Fruit fly (Drosophila melanogaster) whole organism, embryonic: ENCODE data around the gene Sec13.

Source experiments
- Aef1 ChIP-seq: fragments of 200-800 bp; sonication (Bioruptor generic); IDR thresholded peaks from 3 replicates; pipeline ENCODE4 v1.3.6; 2022; ENCODE audit warnings: missing biosample characterization, missing genetic modification characterization
- CG10462 ChIP-seq: fragments of 200-800 bp; sonication (Bioruptor generic); optimal IDR thresholded peaks from 2 replicates; lab custom pipeline; 2016; ENCODE audit warnings: missing biosample characterization, missing genetic modification characterization
- CG11504 ChIP-seq: fragments of 200-800 bp; sonication (Bioruptor generic); optimal IDR thresholded peaks from 3 replicates; lab custom pipeline; 2019; ENCODE audit warnings: missing biosample characterization, mild to moderate bottlenecking, missing genetic modification characterization, moderate library complexity
- CG11696 ChIP-seq: fragments of 200-800 bp; sonication (Bioruptor generic); IDR thresholded peaks from 2 replicates; pipeline ENCODE4 v1.3.6; 2022; ENCODE audit warnings: missing biosample characterization, missing genetic modification characterization
- CG12236 ChIP-seq: fragments of 200-800 bp; sonication (Bioruptor generic); optimal IDR thresholded peaks from 2 replicates; lab custom pipeline; 2016; ENCODE audit warnings: missing biosample characterization, missing genetic modification characterization
- CG12769 ChIP-seq: fragments of 200-800 bp; sonication (Bioruptor generic); optimal IDR thresholded peaks from 2 replicates; lab custom pipeline; 2019; ENCODE audit warnings: missing biosample characterization, mild to moderate bottlenecking, missing genetic modification characterization, moderate library complexity
- CG14014 ChIP-seq: fragments of 200-800 bp; sonication (Bioruptor generic); IDR thresholded peaks from 2 replicates; pipeline ENCODE4 v1.3.6; 2022; ENCODE audit warnings: missing biosample characterization, missing genetic modification characterization
- CG15011 ChIP-seq: fragments of 200-800 bp; sonication (Bioruptor generic); optimal IDR thresholded peaks from 3 replicates; lab custom pipeline; 2018; ENCODE audit warnings: missing biosample characterization, mild to moderate bottlenecking, missing genetic modification characterization
- CG15514 ChIP-seq: fragments of 200-800 bp; sonication (Bioruptor generic); optimal IDR thresholded peaks from 3 replicates; lab custom pipeline; 2017; ENCODE audit warnings: missing biosample characterization, missing genetic modification characterization, mild to moderate bottlenecking, moderate library complexity, missing genetic modification reagents
- CG32532 ChIP-seq: fragments of 200-800 bp; sonication (Bioruptor generic); IDR thresholded peaks from 2 replicates; pipeline ENCODE4 v1.3.6; 2022; ENCODE audit warnings: missing biosample characterization, missing genetic modification characterization
- CG34224 ChIP-seq: fragments of 200-800 bp; sonication (Bioruptor generic); IDR thresholded peaks from 3 replicates; pipeline ENCODE4 v1.3.6; 2022; ENCODE audit warnings: missing biosample characterization, missing genetic modification characterization; ENCODE audit not compliant: partially characterized antibody
- CG34422 ChIP-seq: fragments of 200-800 bp; sonication (Bioruptor generic); IDR thresholded peaks from 3 replicates; pipeline ENCODE4 v1.3.6; 2022; ENCODE audit warnings: missing biosample characterization, missing genetic modification characterization
- CG42726 ChIP-seq: fragments of 200-800 bp; sonication (Bioruptor generic); IDR thresholded peaks from 2 replicates; pipeline ENCODE4 v1.3.6; 2022; ENCODE audit warnings: missing biosample characterization, missing genetic modification characterization; ENCODE audit not compliant: partially characterized antibody
- CG6683 ChIP-seq: fragments of 200-800 bp; sonication (Bioruptor generic); optimal IDR thresholded peaks from 2 replicates; lab custom pipeline; 2017; ENCODE audit warnings: missing biosample characterization, mild to moderate bottlenecking, missing genetic modification characterization, missing genetic modification reagents
- CG7271 ChIP-seq: fragments of 200-800 bp; sonication (Bioruptor generic); optimal IDR thresholded peaks from 2 replicates; lab custom pipeline; 2018; ENCODE audit warnings: missing biosample characterization, mild to moderate bottlenecking, missing genetic modification characterization, moderate library complexity
- CG7963 ChIP-seq: fragments of 200-800 bp; sonication (Bioruptor generic); IDR thresholded peaks from 3 replicates; pipeline ENCODE4 v1.3.6; 2022; ENCODE audit warnings: missing biosample characterization, missing genetic modification characterization; ENCODE audit not compliant: partially characterized antibody
- CG8388 ChIP-seq: fragments of 200-800 bp; sonication (Bioruptor generic); optimal IDR thresholded peaks from 2 replicates; lab custom pipeline; 2019; ENCODE audit warnings: missing biosample characterization, mild to moderate bottlenecking, missing genetic modification characterization, moderate library complexity
- Camta ChIP-seq: fragments of 200-800 bp; sonication (Bioruptor generic); optimal IDR thresholded peaks from 2 replicates; lab custom pipeline; 2016; ENCODE audit warnings: missing biosample characterization, missing genetic modification characterization
- Doc3 ChIP-seq: fragments of 200-800 bp; sonication (Bioruptor generic); IDR thresholded peaks from 3 replicates; pipeline ENCODE4 v1.3.6; 2022; ENCODE audit warnings: missing biosample characterization, missing genetic modification characterization; ENCODE audit not compliant: partially characterized antibody
- Dp ChIP-seq: fragments of 200-800 bp; sonication (Bioruptor generic); optimal IDR thresholded peaks from 2 replicates; lab custom pipeline; 2018; ENCODE audit warnings: missing biosample characterization, mild to moderate bottlenecking, missing genetic modification characterization, moderate library complexity
- Drgx ChIP-seq: fragments of 200-800 bp; sonication (Bioruptor generic); IDR thresholded peaks from 2 replicates; pipeline ENCODE4 v1.3.6; 2022; ENCODE audit warnings: missing biosample characterization, missing genetic modification characterization
- E2f2 ChIP-seq: fragments of 200-800 bp; sonication (Bioruptor generic); IDR thresholded peaks from 2 replicates; pipeline ENCODE4 v1.3.6; 2022; ENCODE audit warnings: missing biosample characterization, missing genetic modification characterization
- Fer1 ChIP-seq: fragments of 200-800 bp; sonication (Bioruptor generic); optimal IDR thresholded peaks from 2 replicates; lab custom pipeline; 2017; ENCODE audit warnings: missing biosample characterization, mild to moderate bottlenecking, missing genetic modification characterization
- MESR4 ChIP-seq: fragments of 200-800 bp; sonication (Bioruptor generic); optimal IDR thresholded peaks from 2 replicates; lab custom pipeline; 2018; ENCODE audit warnings: missing biosample characterization, mild to moderate bottlenecking, missing genetic modification characterization, moderate library complexity
- Optix ChIP-seq: fragments of 200-800 bp; sonication (Bioruptor generic); IDR thresholded peaks from 3 replicates; pipeline ENCODE4 v1.3.6; 2022; ENCODE audit warnings: missing biosample characterization, missing genetic modification characterization
- Rx ChIP-seq: fragments of 200-800 bp; sonication (Bioruptor generic); IDR thresholded peaks from 2 replicates; pipeline ENCODE4 v1.3.6; 2022; ENCODE audit warnings: missing biosample characterization, missing genetic modification characterization
- aop ChIP-seq: fragments of 200-800 bp; sonication (Bioruptor generic); IDR thresholded peaks from 2 replicates; pipeline ENCODE4 v1.3.6; 2022; ENCODE audit warnings: missing biosample characterization, missing genetic modification characterization
- crol ChIP-seq: fragments of 200-800 bp; sonication (Bioruptor generic); IDR thresholded peaks from 2 replicates; pipeline ENCODE4 v1.3.6; 2022; ENCODE audit warnings: missing biosample characterization, missing genetic modification characterization
- da ChIP-seq: fragments of 200-800 bp; sonication (Bioruptor generic); optimal IDR thresholded peaks from 2 replicates; lab custom pipeline; 2016; ENCODE audit warnings: missing biosample characterization, missing genetic modification characterization
- dpn ChIP-seq, 2 experiments: fragments of 200-800 bp; sonication (Bioruptor generic); optimal IDR thresholded peaks; 3 replicates each; lab custom pipeline; 2016; ENCODE audit warnings: missing biosample characterization in 2 of 2, missing genetic modification characterization in 2 of 2
- ftz-f1 ChIP-seq: fragments of 200-800 bp; sonication (Bioruptor generic); optimal IDR thresholded peaks from 2 replicates; lab custom pipeline; 2016; ENCODE audit warnings: missing biosample characterization, missing genetic modification characterization
- gem ChIP-seq: fragments of 200-800 bp; sonication (Bioruptor generic); optimal IDR thresholded peaks from 2 replicates; lab custom pipeline; 2019; ENCODE audit warnings: missing biosample characterization, mild to moderate bottlenecking, missing genetic modification characterization, moderate library complexity
- h ChIP-seq: fragments of >200 bp; optimal IDR thresholded peaks from 2 replicates; lab custom pipeline; 2017
- ham ChIP-seq: fragments of 200-800 bp; sonication (Bioruptor generic); IDR thresholded peaks from 2 replicates; pipeline ENCODE4 v1.3.6; 2022; ENCODE audit warnings: missing biosample characterization, missing genetic modification characterization
- lbe ChIP-seq: fragments of 200-800 bp; sonication (Bioruptor generic); optimal IDR thresholded peaks from 2 replicates; lab custom pipeline; 2016; ENCODE audit warnings: missing biosample characterization, mild to moderate bottlenecking, missing genetic modification characterization
- nmo ChIP-seq: fragments of 200-800 bp; sonication (Bioruptor generic); optimal IDR thresholded peaks from 2 replicates; lab custom pipeline; 2018; ENCODE audit warnings: missing biosample characterization, mild to moderate bottlenecking, missing genetic modification characterization, moderate library complexity
- nom ChIP-seq: fragments of 200-800 bp; sonication (Bioruptor generic); optimal IDR thresholded peaks from 2 replicates; lab custom pipeline; 2017; ENCODE audit warnings: missing biosample characterization, missing genetic modification characterization, mild to moderate bottlenecking, moderate library complexity, missing genetic modification reagents
- oc ChIP-seq: fragments of 200-800 bp; sonication (Bioruptor generic); optimal IDR thresholded peaks from 2 replicates; lab custom pipeline; 2018; ENCODE audit warnings: missing biosample characterization, mild to moderate bottlenecking, missing genetic modification characterization, moderate library complexity
- otp ChIP-seq: fragments of 200-800 bp; sonication (Bioruptor generic); IDR thresholded peaks from 3 replicates; pipeline ENCODE4, ENCODE4 v1.3.6; 2022; ENCODE audit warnings: missing biosample characterization, missing genetic modification characterization
- row ChIP-seq: fragments of 200-800 bp; sonication (Bioruptor generic); IDR thresholded peaks from 3 replicates; pipeline ENCODE4 v1.3.6; 2022; ENCODE audit warnings: missing biosample characterization, missing genetic modification characterization
- sd ChIP-seq: fragments of 200-800 bp; sonication (Bioruptor generic); optimal IDR thresholded peaks from 3 replicates; lab custom pipeline; 2018; ENCODE audit warnings: missing biosample characterization, mild to moderate bottlenecking, missing genetic modification characterization, moderate library complexity
- sens ChIP-seq: fragments of 200-800 bp; sonication (Bioruptor generic); peaks from one replicate; lab custom pipeline; 2016; ENCODE audit warnings: missing biosample characterization, missing genetic modification characterization
- sim ChIP-seq: fragments of 200-800 bp; sonication (Bioruptor generic); IDR thresholded peaks from 2 replicates; pipeline ENCODE4 v1.3.6; 2022; ENCODE audit warnings: missing biosample characterization, missing genetic modification characterization
- stc ChIP-seq: fragments of 200-800 bp; sonication (Bioruptor generic); IDR thresholded peaks from 2 replicates; pipeline ENCODE4 v1.3.6; 2022; ENCODE audit warnings: missing biosample characterization, missing genetic modification characterization
- unc-4 ChIP-seq: fragments of 200-800 bp; sonication (Bioruptor generic); IDR thresholded peaks from 2 replicates; pipeline ENCODE4 v1.3.6; 2022; ENCODE audit warnings: missing biosample characterization, missing genetic modification characterization; ENCODE audit not compliant: partially characterized antibody
- vnd ChIP-seq: fragments of 200-800 bp; sonication (Bioruptor generic); IDR thresholded peaks from 3 replicates; pipeline ENCODE4 v1.3.6; 2022; ENCODE audit warnings: missing biosample characterization, missing genetic modification characterization; ENCODE audit not compliant: partially characterized antibody

Gene Sec13

DNA sequence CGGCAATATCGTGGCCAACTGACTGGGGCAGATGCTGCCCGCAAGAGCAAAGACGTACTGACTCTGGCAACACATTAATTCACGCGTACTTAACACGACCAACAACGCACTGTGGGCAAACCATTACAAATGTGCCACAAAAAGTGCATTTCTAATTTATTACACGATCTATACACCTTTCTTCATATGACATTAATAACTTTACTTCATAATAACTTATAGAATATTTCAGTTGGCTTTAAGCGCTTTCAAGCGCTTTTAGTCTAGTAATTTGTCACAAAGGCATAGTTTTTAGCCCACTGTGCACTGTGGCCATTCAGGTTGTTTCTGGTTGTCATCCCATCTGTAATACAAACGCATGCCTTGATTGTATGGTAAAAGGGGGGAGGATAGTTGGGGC lies 12.2 kb downstream of the Sec13 start:
- TF ChIP-seq gem (tag; lab: Kevin White, UChicago) (peak; percentile 7), row (GFP tag; lab: Robert Waterston, UW) (peak; percentile 50; the same call in 2 of the 3 replicates), sim (GFP tag; lab: Robert Waterston, UW) (no peak), CG34422 (GFP tag; lab: Robert Waterston, UW) (0 out of 3 replicates have a peak, but pooled peaks have one; percentile 17), CG11504 (tag; lab: Kevin White, UChicago) (peak; percentile 19), Drgx (0 out of 2 replicates have a peak, but pooled peaks have one; percentile 23), sens (peak; percentile 63), Aef1 (GFP tag; lab: Robert Waterston, UW) (no peak)

DNA sequence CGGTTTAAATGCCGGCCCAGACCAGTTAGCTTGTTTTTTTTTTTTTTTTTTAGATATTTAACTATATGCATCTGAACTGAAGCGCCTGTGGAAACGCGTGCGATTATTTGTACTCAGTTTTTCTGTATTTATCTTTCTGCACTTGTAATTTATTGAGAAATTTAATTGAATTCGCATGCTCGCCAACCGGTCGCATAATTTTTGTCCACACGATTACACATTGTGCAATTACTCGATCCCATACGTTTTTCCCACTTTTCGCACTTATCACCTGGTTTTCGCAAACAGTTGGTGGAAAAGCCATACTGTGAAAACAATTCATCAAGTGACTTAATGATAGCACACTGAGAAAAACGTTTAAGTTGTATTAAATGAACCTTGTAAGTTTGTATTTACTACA lies 16.5 kb downstream of the Sec13 start, which contains the start of gene CG42827:
CG42827 (plus strand) TSS at position 301 of the 400 bp plus-strand sequence.
- TF ChIP-seq CG12236 (GFP tag; lab: Kevin White, UChicago) (no peak), CG10462 (GFP tag; lab: Kevin White, UChicago) (no peak), MESR4 (GFP tag; lab: Kevin White, UChicago) (no peak), Dp (no peak), CG15011 (GFP tag; lab: Kevin White, UChicago) (no peak), sim (GFP tag; lab: Robert Waterston, UW) (no peak), otp (GFP tag; lab: Robert Waterston, UW) (no peak), ham (GFP tag; lab: Robert Waterston, UW) (no peak), Rx (GFP tag; lab: Robert Waterston, UW) (no peak), vnd (no peak), da (GFP tag; lab: Kevin White, UChicago) (no peak), Camta (GFP tag; lab: Kevin White, UChicago) (no peak), CG34224 (no peak), dpn (GFP tag; optimal IDR thresholded peaks at IDR 0.05; lab: Kevin White, UChicago) (no peak), CG7963 (GFP tag; lab: Robert Waterston, UW) (no peak), nmo (GFP tag; lab: Kevin White, UChicago) (no peak), aop (no peak), CG12769 (tag; lab: Kevin White, UChicago) (no peak), stc (GFP tag; lab: Robert Waterston, UW) (no peak)

- TF ChIP-seq Dp = no peak
Measured at dm6 chr3R:23373403-23373802, 17.3 kb downstream of the Sec13 start, which contains the start of gene CG42828. CG42828 (plus strand) TSS chr3R:23373703.

DNA sequence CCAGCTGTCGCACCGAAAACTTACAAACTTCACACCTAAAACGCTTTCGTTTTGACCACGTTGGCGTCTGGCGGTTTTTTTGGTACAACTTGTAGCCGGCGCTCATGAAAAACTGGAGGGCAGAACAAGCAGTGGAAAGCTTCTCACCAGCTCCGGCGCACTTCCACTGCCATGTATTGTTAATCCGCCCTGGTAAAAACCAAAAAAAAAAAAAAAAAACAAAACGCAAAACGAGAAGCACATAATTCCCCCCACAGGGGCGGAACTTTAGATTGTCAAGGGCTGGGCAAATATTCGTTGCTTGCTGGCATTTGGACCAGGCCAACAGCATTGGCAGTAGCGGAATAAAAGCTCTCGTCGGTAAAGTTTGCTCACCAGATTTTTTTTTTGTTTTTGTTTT lies 18.2 kb downstream of the Sec13 start:
- TF ChIP-seq lbe (GFP tag; lab: Kevin White, UChicago) (peak; percentile 18), CG8388 (no peak), Optix (GFP tag; lab: Robert Waterston, UW) (0 out of 3 replicates have a peak, but pooled peaks have one; percentile 7), CG11696 (GFP tag; lab: Robert Waterston, UW) (no peak), unc-4 (GFP tag; lab: Robert Waterston, UW) (peak; percentile 41; the same call in 1 of the 2 replicates), CG7271 (no peak), CG14014 (GFP tag; lab: Robert Waterston, UW) (peak; percentile 24; the same call in 1 of the 2 replicates), CG6683 (GFP tag; lab: Kevin White, UChicago) (no peak), CG15514 (GFP tag; lab: Kevin White, UChicago) (peak; percentile 21), crol (GFP tag; lab: Robert Waterston, UW) (peak; percentile 65), E2f2 (GFP tag; lab: Robert Waterston, UW) (0 out of 2 replicates have a peak, but pooled peaks have one; percentile 9), sd (peak; percentile 82), Doc3 (peak; percentile 35; the same call in 1 of the 3 replicates), h (lab: Kevin White, UChicago) (no peak), oc (tag; lab: Kevin White, UChicago) (peak; percentile 42), CG42726 (0 out of 2 replicates have a peak, but pooled peaks have one; percentile 37), CG32532 (GFP tag; lab: Robert Waterston, UW) (peak; percentile 35; the same call in 1 of the 2 replicates), ftz-f1 (GFP tag; lab: Kevin White, UChicago) (peak; percentile 87), nom (GFP tag; lab: Kevin White, UChicago) (peak; percentile 33), Fer1 (GFP tag; lab: Kevin White, UChicago) (peak; percentile 33)
